Worm (Caenorhabditis elegans) whole organism, L1 larva: ENCODE data around the gene crn-7.

Experiments used
- aha-1 ChIP-seq: fragments of 150-350 bp; optimal IDR thresholded peaks from 2 replicates; lab custom pipeline; 2014; ENCODE audit warnings: missing biosample characterization, missing genetic modification characterization
- alr-1 ChIP-seq: fragments of 200-800 bp; sonication (Bioruptor generic); optimal IDR thresholded peaks from 2 replicates; lab custom pipeline; 2018; ENCODE audit warnings: borderline replicate concordance, mild to moderate bottlenecking, missing genetic modification characterization, missing compliant biosample characterization
- jun-1 ChIP-seq: fragments of 150-350 bp; optimal IDR thresholded peaks from 2 replicates; lab custom pipeline; 2014; ENCODE audit warnings: missing biosample characterization, missing genetic modification reagents, missing genetic modification characterization
- lin-13 ChIP-seq: fragments of 150-350 bp; optimal IDR thresholded peaks from 2 replicates; lab custom pipeline; 2014; ENCODE audit warnings: missing biosample characterization, missing genetic modification reagents, missing genetic modification characterization
- nhr-11 ChIP-seq: fragments of 150-350 bp; optimal IDR thresholded peaks from 2 replicates; lab custom pipeline; 2014; ENCODE audit warnings: missing biosample characterization, missing genetic modification characterization
- nhr-76 ChIP-seq: sonication (generic microtip); optimal IDR thresholded peaks from 2 replicates; lab custom pipeline; 2017; ENCODE audit warnings: missing biosample characterization, missing genetic modification characterization
- unc-62 ChIP-seq: fragments of 150-350 bp; optimal IDR thresholded peaks from 2 replicates; lab custom pipeline; 2014; ENCODE audit warnings: missing biosample characterization, missing genetic modification reagents, missing genetic modification characterization
- ztf-11 ChIP-seq, 2 experiments: sonication (generic microtip); optimal IDR thresholded peaks; 2 replicates each; lab custom pipeline; 2016 to 2017; ENCODE audit warnings: missing genetic modification characterization in 2 of 2, missing biosample characterization in 1 of 2, missing compliant biosample characterization in 1 of 2

DNA sequence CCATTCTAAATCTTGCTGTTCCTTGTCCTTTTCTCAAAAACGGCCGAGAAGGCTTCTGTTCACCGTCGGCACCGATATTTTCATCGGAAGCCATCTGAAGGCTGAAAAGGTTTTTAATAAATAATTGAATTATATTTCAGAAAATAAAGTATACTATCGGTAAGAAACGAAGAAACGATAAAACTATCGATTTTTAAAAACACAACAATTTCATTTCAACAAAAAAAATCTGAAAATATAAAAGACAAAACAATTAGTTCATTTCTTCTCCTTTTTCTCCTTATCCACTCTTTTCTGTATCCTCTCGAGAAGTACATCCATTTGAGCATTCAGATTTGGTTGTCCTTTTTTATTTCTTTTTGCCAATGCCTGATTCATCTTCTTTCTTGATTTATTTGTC, 50.2 kb downstream of the crn-7 start, which contains the start of gene sas-4:
- TF ChIP-seq ztf-11 (tag; optimal IDR thresholded peaks at IDR 0.05; lab: Kevin White, UChicago) (no peak), unc-62 (no peak), alr-1 (tag; lab: Kevin White, UChicago) (no peak), aha-1 (tag; lab: Kevin White, UChicago) (no peak), nhr-76 (tag; lab: Kevin White, UChicago) (no peak), jun-1 (tag; lab: Kevin White, UChicago) (no peak), nhr-11 (no peak), lin-13 (GFP tag; lab: Kevin White, UChicago) (no peak)
